Fruit fly (Drosophila melanogaster): Measurements from ENCODE around the gene CG42353.

DNA sequence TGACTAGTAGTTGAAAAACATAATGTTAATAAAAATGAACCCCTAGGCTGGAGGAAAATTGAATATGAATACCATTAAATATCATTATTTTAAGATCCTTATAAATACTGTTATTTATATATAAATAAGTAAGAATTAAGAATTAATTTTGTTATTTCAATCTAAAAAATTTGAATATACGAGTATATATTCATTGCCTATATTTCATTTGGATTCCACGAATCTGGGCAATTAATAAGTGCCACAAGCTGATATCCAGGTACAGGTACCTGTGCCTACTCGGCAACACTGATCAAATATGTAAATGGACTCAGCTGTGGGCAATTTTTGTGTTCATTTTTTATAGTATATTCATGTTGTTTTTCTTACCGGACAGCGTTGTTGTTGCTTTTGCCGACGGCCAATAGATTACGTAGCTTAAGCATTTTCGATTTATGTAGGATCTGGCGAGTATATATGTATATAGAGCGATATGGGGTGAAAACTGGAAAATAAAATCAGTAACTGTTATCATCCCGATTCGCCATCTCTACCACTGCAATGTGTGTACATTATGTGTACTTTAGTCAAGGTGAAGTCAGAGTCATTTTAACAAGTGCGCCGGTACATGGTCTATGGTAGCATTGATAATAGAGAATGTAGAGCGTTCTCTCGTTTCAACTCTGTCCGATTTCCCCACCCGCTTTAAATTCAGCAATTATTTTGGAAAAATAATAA is 31.9 kb downstream of the CG42353 start:
- no peak for TF ChIP-seq ttk (optimal IDR thresholded peaks at IDR 0.05)
- TF ChIP-seq insv (optimal IDR thresholded peaks at IDR 0.05): no peak
- TF ChIP-seq psq (optimal IDR thresholded peaks at IDR 0.05): no peak
- no peak for TF ChIP-seq Sin3A (optimal IDR thresholded peaks at IDR 0.05)
- no peak for TF ChIP-seq Myc (optimal IDR thresholded peaks at IDR 0.05)
- no peak for TF ChIP-seq h (optimal IDR thresholded peaks at IDR 0.05)

Data from Kc167 (cell line).